Comparison of ENCODE assay signal across 3 worm cellular contexts in genomic region chrIV:4650624-4651094, ce11.
A peak's percentile ranks its signal among the peaks of the same experiment; 100 is the strongest.
TF ChIP-seq lines count a peak whose summit lies in the region.

ubc-9 (plus strand) TSS chrIV:4651044.

TF ChIP-seq in whole organism, L2 larva, 48 proteins besides CTCF, POLR2A, EP300 and RAD21 (continued from another document):
- TF ChIP-seq ztf-1 (GFP tag; conservative IDR thresholded peaks at IDR 0.05; lab: Robert Waterston, UW) = no peak
- TF ChIP-seq nhr-6 (tag; optimal IDR thresholded peaks at IDR 0.05; lab: Kevin White, UChicago) = no peak
- TF ChIP-seq nhr-25 (tag; optimal IDR thresholded peaks at IDR 0.05; lab: Kevin White, UChicago) = peak; percentile 55
- TF ChIP-seq skn-1 (tag; optimal IDR thresholded peaks at IDR 0.05; lab: Kevin White, UChicago) = peak; percentile 41
- TF ChIP-seq ztf-4 (tag; optimal IDR thresholded peaks at IDR 0.05; lab: Kevin White, UChicago) = no peak
- no peak for TF ChIP-seq sem-4 (tag; optimal IDR thresholded peaks at IDR 0.05; lab: Kevin White, UChicago)
- TF ChIP-seq peb-1 (tag; optimal IDR thresholded peaks at IDR 0.05; lab: Kevin White, UChicago) = no peak
- no peak for TF ChIP-seq ZK546.5 (tag; optimal IDR thresholded peaks at IDR 0.05; lab: Kevin White, UChicago)
- no peak for TF ChIP-seq elt-3 (tag; optimal IDR thresholded peaks at IDR 0.05; lab: Kevin White, UChicago)
- TF ChIP-seq aly-2 (tag; optimal IDR thresholded peaks at IDR 0.05; lab: Kevin White, UChicago) = no peak
- TF ChIP-seq blmp-1 (tag; optimal IDR thresholded peaks at IDR 0.05; lab: Kevin White, UChicago; ENCODE audit: insufficient read depth) = no peak
- TF ChIP-seq ceh-16 (tag; optimal IDR thresholded peaks at IDR 0.05; lab: Kevin White, UChicago) = peak; percentile 63
- peak; percentile 78 for TF ChIP-seq nhr-129 (tag; optimal IDR thresholded peaks at IDR 0.05; lab: Kevin White, UChicago)
- no peak for TF ChIP-seq alr-1 (tag; optimal IDR thresholded peaks at IDR 0.05; lab: Kevin White, UChicago)
- TF ChIP-seq nhr-12 (tag; optimal IDR thresholded peaks at IDR 0.05; lab: Kevin White, UChicago) = no peak
- peak; percentile 24 for TF ChIP-seq zag-1 (tag; optimal IDR thresholded peaks at IDR 0.05; lab: Kevin White, UChicago)
- peak; percentile 63 for TF ChIP-seq crh-2 (tag; optimal IDR thresholded peaks at IDR 0.05; lab: Kevin White, UChicago)
- TF ChIP-seq nhr-10 (tag; optimal IDR thresholded peaks at IDR 0.05; lab: Kevin White, UChicago) = no peak
- TF ChIP-seq elt-1 (tag; optimal IDR thresholded peaks at IDR 0.05; lab: Kevin White, UChicago) = no peak
- peak; percentile 81 for TF ChIP-seq F13H6.1 (tag; optimal IDR thresholded peaks at IDR 0.05; lab: Kevin White, UChicago)
- TF ChIP-seq lin-11 (tag; optimal IDR thresholded peaks at IDR 0.05; lab: Kevin White, UChicago) = peak; percentile 44
- peak; percentile 74 for TF ChIP-seq ama-1 (optimal IDR thresholded peaks at IDR 0.05; lab: Kevin White, UChicago)
- TF ChIP-seq unc-39 (tag; optimal IDR thresholded peaks at IDR 0.05; lab: Kevin White, UChicago) = no peak
- no peak for TF ChIP-seq lin-39 (tag; optimal IDR thresholded peaks at IDR 0.05; lab: Kevin White, UChicago)
- TF ChIP-seq mbf-1 (tag; optimal IDR thresholded peaks at IDR 0.05; lab: Kevin White, UChicago) = no peak

TF ChIP-seq in whole organism, L4 larva, 104 proteins besides CTCF, POLR2A, EP300 and RAD21 (continued from another document):
- peak; percentile 56; the same call in 1 of the 2 replicates for TF ChIP-seq ctbp-1 (GFP tag; IDR thresholded peaks at IDR 0.05; lab: Robert Waterston, UW)
- TF ChIP-seq duxl-1 (tag; optimal IDR thresholded peaks at IDR 0.05; lab: Kevin White, UChicago; ENCODE audit: poor library complexity) = peak; percentile 31
- peak; percentile 58 for TF ChIP-seq hlh-30 (tag; optimal IDR thresholded peaks at IDR 0.05; lab: Kevin White, UChicago; ENCODE audit: insufficient read depth)
- TF ChIP-seq dpl-1 (GFP tag; optimal IDR thresholded peaks at IDR 0.05; lab: Kevin White, UChicago) = peak; percentile 75
- peak; percentile 61 for TF ChIP-seq rbr-2 (tag; optimal IDR thresholded peaks at IDR 0.05; lab: Kevin White, UChicago)
- no peak for TF ChIP-seq egl-27 (tag; optimal IDR thresholded peaks at IDR 0.05; lab: Kevin White, UChicago)
- TF ChIP-seq mxl-3 (GFP tag; optimal IDR thresholded peaks at IDR 0.05; lab: Kevin White, UChicago) = peak; percentile 47
- TF ChIP-seq T26A8.4 (GFP tag; IDR thresholded peaks at IDR 0.05; lab: Robert Waterston, UW) = peak; percentile 61; the same call in 1 of the 2 replicates
- peak; percentile 53; the same call in 1 of the 2 replicates for TF ChIP-seq mdt-29 (GFP tag; IDR thresholded peaks at IDR 0.05; lab: Robert Waterston, UW)
- TF ChIP-seq nhr-77 (tag; optimal IDR thresholded peaks at IDR 0.05; lab: Kevin White, UChicago) = peak; percentile 47
- TF ChIP-seq lsy-2 (tag; optimal IDR thresholded peaks at IDR 0.05; lab: Kevin White, UChicago) = peak; percentile 33 to 81
- no peak for TF ChIP-seq snpc-1.2 (GFP tag; IDR thresholded peaks at IDR 0.05; lab: Robert Waterston, UW)
- peak; percentile 20 for TF ChIP-seq fkh-10 (GFP tag; optimal IDR thresholded peaks at IDR 0.05; lab: Kevin White, UChicago)
- no peak for TF ChIP-seq daf-12 (tag; optimal IDR thresholded peaks at IDR 0.05; lab: Kevin White, UChicago)
- peak; percentile 61; the same call in 1 of the 2 replicates for TF ChIP-seq ceh-20 (GFP tag; IDR thresholded peaks at IDR 0.05; lab: Robert Waterston, UW)
- TF ChIP-seq mep-1 (tag; optimal IDR thresholded peaks at IDR 0.05; lab: Kevin White, UChicago) = peak; percentile 84
- TF ChIP-seq nhr-28 (tag; optimal IDR thresholded peaks at IDR 0.05; lab: Kevin White, UChicago) = peak; percentile 46
- TF ChIP-seq lin-13 (GFP tag; optimal IDR thresholded peaks at IDR 0.05; lab: Kevin White, UChicago) = peak; percentile 92
- peak; percentile 90 for TF ChIP-seq mes-2 (tag; optimal IDR thresholded peaks at IDR 0.05; lab: Kevin White, UChicago; ENCODE audit: poor library complexity, severe bottlenecking)
- TF ChIP-seq spr-1 (tag; optimal IDR thresholded peaks at IDR 0.05; lab: Kevin White, UChicago) = peak; percentile 61
- 0 out of 2 replicates have a peak, but pooled peaks have one; percentile 31 for TF ChIP-seq vab-7 (GFP tag; IDR thresholded peaks at IDR 0.05; lab: Robert Waterston, UW)
- no peak for TF ChIP-seq F44E2.7 (GFP tag; IDR thresholded peaks at IDR 0.05; lab: Robert Waterston, UW)
- no peak for TF ChIP-seq daf-16 (GFP tag; optimal IDR thresholded peaks at IDR 0.05; lab: Kevin White, UChicago)
- TF ChIP-seq daf-16 (tag; optimal IDR thresholded peaks at IDR 0.05; lab: Kevin White, UChicago) = peak; percentile 44
- TF ChIP-seq arid-1 (GFP tag; conservative IDR thresholded peaks at IDR 0.05; lab: Robert Waterston, UW) = peak; percentile 32; the same call in 1 of the 2 replicates

TF ChIP-seq in whole organism, late embryonic, 69 proteins besides CTCF, POLR2A, EP300 and RAD21 (continued from another document):
- no peak for TF ChIP-seq zip-5 (tag; optimal IDR thresholded peaks at IDR 0.05; lab: Kevin White, UChicago)
- TF ChIP-seq unc-42 (tag; optimal IDR thresholded peaks at IDR 0.05; lab: Kevin White, UChicago) = peak; percentile 36
- no peak for TF ChIP-seq unc-86 (tag; optimal IDR thresholded peaks at IDR 0.05; lab: Kevin White, UChicago)
- TF ChIP-seq ceh-6 (GFP tag; optimal IDR thresholded peaks at IDR 0.05; lab: Kevin White, UChicago) = no peak
- no peak for TF ChIP-seq ztf-16 (tag; optimal IDR thresholded peaks at IDR 0.05; lab: Kevin White, UChicago)
- no peak for TF ChIP-seq ets-4 (tag; optimal IDR thresholded peaks at IDR 0.05; lab: Kevin White, UChicago)
- peak; percentile 22 for TF ChIP-seq ceh-34 (tag; optimal IDR thresholded peaks at IDR 0.05; lab: Kevin White, UChicago)
- no peak for TF ChIP-seq ama-1 (optimal IDR thresholded peaks at IDR 0.05; lab: Kevin White, UChicago)
- no peak for TF ChIP-seq nhr-11 (tag; optimal IDR thresholded peaks at IDR 0.05; lab: Kevin White, UChicago)
- no peak for TF ChIP-seq pha-4 (tag; optimal IDR thresholded peaks at IDR 0.05; lab: Kevin White, UChicago)
- peak; percentile 60 for TF ChIP-seq ceh-31 (tag; optimal IDR thresholded peaks at IDR 0.05; lab: Kevin White, UChicago)
- TF ChIP-seq fkh-6 (tag; optimal IDR thresholded peaks at IDR 0.05; lab: Kevin White, UChicago) = no peak
- TF ChIP-seq lin-11 (tag; optimal IDR thresholded peaks at IDR 0.05; lab: Kevin White, UChicago) = no peak
- no peak for TF ChIP-seq sox-4 (tag; optimal IDR thresholded peaks at IDR 0.05; lab: Kevin White, UChicago)
- peak; percentile 45 for TF ChIP-seq ref-2 (tag; optimal IDR thresholded peaks at IDR 0.05; lab: Kevin White, UChicago)
- no peak for TF ChIP-seq dve-1 (tag; optimal IDR thresholded peaks at IDR 0.05; lab: Kevin White, UChicago)
- TF ChIP-seq madf-2 (tag; optimal IDR thresholded peaks at IDR 0.05; lab: Kevin White, UChicago) = peak; percentile 36
